Fruit fly (Drosophila melanogaster) whole organism, prepupa: ENCODE measurements around the gene Rrp5.

ENCODE experiments used
- CG15336 ChIP-seq: fragments of 200-800 bp; sonication (Bioruptor generic); IDR thresholded peaks from 2 replicates; pipeline ENCODE4 v1.3.6; 2022; ENCODE audit warnings: missing biosample characterization, missing genetic modification characterization
- CG31627 ChIP-seq: fragments of 200-800 bp; sonication (Bioruptor generic); optimal IDR thresholded peaks from 3 replicates; lab custom pipeline; 2016; ENCODE audit warnings: missing biosample characterization, missing genetic modification characterization
- CG34406 ChIP-seq: fragments of 200-800 bp; sonication (Bioruptor generic); optimal IDR thresholded peaks from 3 replicates; lab custom pipeline; 2016; ENCODE audit warnings: missing biosample characterization, missing genetic modification characterization
- CG6808 ChIP-seq: fragments of 200-800 bp; sonication (Bioruptor generic); optimal IDR thresholded peaks from 3 replicates; lab custom pipeline; 2017; ENCODE audit warnings: missing biosample characterization, missing genetic modification characterization, mild to moderate bottlenecking, moderate library complexity, missing genetic modification reagents
- CG6854 ChIP-seq: fragments of 200-800 bp; sonication (Bioruptor generic); optimal IDR thresholded peaks from 2 replicates; lab custom pipeline; 2017; ENCODE audit warnings: missing biosample characterization, mild to moderate bottlenecking, missing genetic modification characterization
- CG8119 ChIP-seq: fragments of 200-800 bp; sonication (Bioruptor generic); IDR thresholded peaks from 3 replicates; pipeline ENCODE4 v1.3.6; 2022; ENCODE audit warnings: missing biosample characterization, missing genetic modification characterization
- Eip78C ChIP-seq: fragments of 200-800 bp; sonication (Bioruptor generic); peaks from one replicate; lab custom pipeline; 2016; ENCODE audit warnings: missing biosample characterization, missing genetic modification characterization
- Hr39 ChIP-seq: fragments of 200-800 bp; sonication (Bioruptor generic); optimal IDR thresholded peaks from 2 replicates; lab custom pipeline; 2016; ENCODE audit warnings: missing biosample characterization, missing genetic modification characterization
- Hr4 ChIP-seq: fragments of 200-800 bp; sonication (Bioruptor generic); optimal IDR thresholded peaks from 3 replicates; lab custom pipeline; 2016; ENCODE audit warnings: missing biosample characterization, missing genetic modification characterization
- Lpt ChIP-seq: fragments of 200-800 bp; sonication (Bioruptor generic); optimal IDR thresholded peaks from 3 replicates; lab custom pipeline; 2016; ENCODE audit warnings: missing biosample characterization, missing genetic modification characterization
- OdsH ChIP-seq: fragments of 200-800 bp; sonication (Bioruptor generic); optimal IDR thresholded peaks from 3 replicates; lab custom pipeline; 2016; ENCODE audit warnings: missing biosample characterization, missing genetic modification characterization
- Smox ChIP-seq: fragments of 200-800 bp; sonication (Bioruptor generic); optimal IDR thresholded peaks from 3 replicates; lab custom pipeline; 2016; ENCODE audit warnings: missing biosample characterization, missing genetic modification characterization
- Sox14 ChIP-seq: fragments of 200-800 bp; sonication (Bioruptor generic); optimal IDR thresholded peaks from 3 replicates; lab custom pipeline; 2016; ENCODE audit warnings: missing biosample characterization, missing genetic modification characterization
- achi ChIP-seq: fragments of 200-800 bp; sonication (Bioruptor generic); optimal IDR thresholded peaks from 3 replicates; lab custom pipeline; 2016; ENCODE audit warnings: missing biosample characterization, missing genetic modification characterization
- dac ChIP-seq: fragments of 200-800 bp; sonication (Bioruptor generic); optimal IDR thresholded peaks from 2 replicates; lab custom pipeline; 2017; ENCODE audit warnings: missing biosample characterization, mild to moderate bottlenecking, missing genetic modification characterization
- fd59A ChIP-seq: fragments of 200-800 bp; sonication (Bioruptor generic); optimal IDR thresholded peaks from 2 replicates; lab custom pipeline; 2017; ENCODE audit warnings: missing biosample characterization, mild to moderate bottlenecking, missing genetic modification characterization, missing genetic modification reagents
- fkh ChIP-seq: fragments of 200-800 bp; sonication (Bioruptor generic); optimal IDR thresholded peaks from 3 replicates; lab custom pipeline; 2017; ENCODE audit warnings: missing biosample characterization, mild to moderate bottlenecking, missing genetic modification characterization, moderate library complexity
- net ChIP-seq: fragments of 200-800 bp; sonication (Bioruptor generic); optimal IDR thresholded peaks from 3 replicates; lab custom pipeline; 2016; ENCODE audit warnings: missing biosample characterization, missing genetic modification characterization
- svp ChIP-seq: fragments of 200-800 bp; sonication (Bioruptor generic); peaks from one replicate; lab custom pipeline; 2016; ENCODE audit warnings: missing biosample characterization, missing genetic modification characterization
- topi ChIP-seq: fragments of 200-800 bp; sonication (Bioruptor generic); optimal IDR thresholded peaks from 3 replicates; lab custom pipeline; 2016; ENCODE audit warnings: missing biosample characterization, missing genetic modification characterization
- vri ChIP-seq: fragments of 200-800 bp; sonication (Bioruptor generic); optimal IDR thresholded peaks from 3 replicates; lab custom pipeline; 2016; ENCODE audit warnings: missing biosample characterization, mild to moderate bottlenecking, missing genetic modification characterization

Rrp5 gene

dm6 chr3R:24282567-24283324 lies 50.4 kb downstream of the Rrp5 start:
- TF ChIP-seq achi (GFP tag; lab: Kevin White, UChicago), result no peak
- no peak for TF ChIP-seq CG34406 (GFP tag; lab: Kevin White, UChicago)
- no peak for TF ChIP-seq net (GFP tag; lab: Kevin White, UChicago)
- TF ChIP-seq fkh (GFP tag; lab: Kevin White, UChicago), result peak; percentile 52
- no peak for TF ChIP-seq Smox (GFP tag; lab: Kevin White, UChicago)
- no peak for TF ChIP-seq CG6808 (GFP tag; lab: Kevin White, UChicago)
- TF ChIP-seq svp (GFP tag; lab: Kevin White, UChicago), result peak; percentile 80
- no peak for TF ChIP-seq CG8119 (GFP tag; lab: Robert Waterston, UW)
- no peak for TF ChIP-seq Hr4
- no peak for TF ChIP-seq Eip78C (GFP tag; lab: Kevin White, UChicago)
- no peak for TF ChIP-seq fd59A (GFP tag; lab: Kevin White, UChicago)
- TF ChIP-seq CG15336 (GFP tag; lab: Robert Waterston, UW), result no peak
- no peak for TF ChIP-seq topi
- no peak for TF ChIP-seq Hr39
- TF ChIP-seq, all 60 proteins: peak for 2

- TF ChIP-seq CG31627 (GFP tag; lab: Kevin White, UChicago) (no peak), svp (GFP tag; lab: Kevin White, UChicago) (peak; percentile 40)
Observed at dm6 chr3R:24279291-24279690, 53.8 kb downstream of the Rrp5 start, which contains the start of gene shps. shps (plus strand) TSS chr3R:24279572.

- TF ChIP-seq Sox14 (no peak), svp (GFP tag; lab: Kevin White, UChicago) (no peak), fd59A (GFP tag; lab: Kevin White, UChicago) (no peak), OdsH (GFP tag; lab: Kevin White, UChicago) (no peak), vri (GFP tag; lab: Kevin White, UChicago) (peak; percentile 69), Lpt (GFP tag; lab: Kevin White, UChicago) (no peak), CG6854 (no peak), dac (GFP tag; lab: Kevin White, UChicago) (no peak)
- TF ChIP-seq, all 60 proteins: peak for 1
Observed at dm6 chr3R:24278738-24279137, 54.4 kb downstream of the Rrp5 start.
